Worm (Caenorhabditis elegans) whole organism, L1 larva: Measurements from ENCODE around the gene nep-26.

Experiments
- ama-1 ChIP-seq: fragments of 150-350 bp; optimal IDR thresholded peaks from 2 replicates; lab custom pipeline; 2014
- ceh-90 ChIP-seq: sonication (generic microtip); optimal IDR thresholded peaks from 2 replicates; lab custom pipeline; 2016; ENCODE audit warnings: missing genetic modification characterization, missing compliant biosample characterization
- fkh-4 ChIP-seq: sonication (generic microtip); optimal IDR thresholded peaks from 2 replicates; lab custom pipeline; 2016; ENCODE audit warnings: missing compliant biosample characterization, missing genetic modification characterization, borderline replicate concordance
- fos-1 ChIP-seq: fragments of 150-350 bp; optimal IDR thresholded peaks from 2 replicates; lab custom pipeline; 2014; ENCODE audit warnings: missing biosample characterization, missing genetic modification characterization
- pag-3 ChIP-seq: sonication (generic microtip); optimal IDR thresholded peaks from 2 replicates; lab custom pipeline; 2017; ENCODE audit warnings: missing genetic modification characterization, mild to moderate bottlenecking, missing compliant biosample characterization, antibody characterized with exemption, borderline replicate concordance; ENCODE audit not compliant: insufficient read depth
- pax-3 ChIP-seq: fragments of 200-800 bp; sonication (Bioruptor generic); optimal IDR thresholded peaks from 2 replicates; lab custom pipeline; 2018; ENCODE audit warnings: mild to moderate bottlenecking, missing genetic modification characterization, moderate library complexity, missing compliant biosample characterization
- sptf-1 ChIP-seq: fragments of 150-350 bp; optimal IDR thresholded peaks from 2 replicates; lab custom pipeline; 2014; ENCODE audit warnings: missing biosample characterization, missing genetic modification characterization
- unc-62 ChIP-seq: fragments of 150-350 bp; optimal IDR thresholded peaks from 2 replicates; lab custom pipeline; 2014; ENCODE audit warnings: missing biosample characterization, missing genetic modification reagents, missing genetic modification characterization
- unc-86 ChIP-seq: sonication (generic microtip); optimal IDR thresholded peaks from 2 replicates; lab custom pipeline; 2016; ENCODE audit warnings: missing genetic modification characterization, missing compliant biosample characterization
- ztf-4 ChIP-seq: fragments of 150-350 bp; optimal IDR thresholded peaks from 2 replicates; lab custom pipeline; 2014; ENCODE audit warnings: missing biosample characterization, missing genetic modification characterization

ce11 chrII:10261261-10261660 lies 38.7 kb downstream of the nep-26 start:
- TF ChIP-seq ceh-90 (tag; lab: Kevin White, UChicago) (no peak), fkh-4 (tag; lab: Kevin White, UChicago) (no peak), ama-1 (lab: Kevin White, UChicago) (no peak), unc-62 (GFP tag; lab: Kevin White, UChicago) (no peak), pax-3 (no peak), pag-3 (no peak), fos-1 (tag; lab: Kevin White, UChicago) (no peak), sptf-1 (tag; lab: Kevin White, UChicago) (no peak), unc-86 (tag; lab: Kevin White, UChicago) (no peak), ztf-4 (tag; lab: Kevin White, UChicago) (no peak)
